Fruit fly (Drosophila melanogaster): ENCODE data around the gene eIF5B.
A peak's percentile ranks its signal among the peaks of the same experiment; 100 is the strongest.

Gene eIF5B

DNA sequence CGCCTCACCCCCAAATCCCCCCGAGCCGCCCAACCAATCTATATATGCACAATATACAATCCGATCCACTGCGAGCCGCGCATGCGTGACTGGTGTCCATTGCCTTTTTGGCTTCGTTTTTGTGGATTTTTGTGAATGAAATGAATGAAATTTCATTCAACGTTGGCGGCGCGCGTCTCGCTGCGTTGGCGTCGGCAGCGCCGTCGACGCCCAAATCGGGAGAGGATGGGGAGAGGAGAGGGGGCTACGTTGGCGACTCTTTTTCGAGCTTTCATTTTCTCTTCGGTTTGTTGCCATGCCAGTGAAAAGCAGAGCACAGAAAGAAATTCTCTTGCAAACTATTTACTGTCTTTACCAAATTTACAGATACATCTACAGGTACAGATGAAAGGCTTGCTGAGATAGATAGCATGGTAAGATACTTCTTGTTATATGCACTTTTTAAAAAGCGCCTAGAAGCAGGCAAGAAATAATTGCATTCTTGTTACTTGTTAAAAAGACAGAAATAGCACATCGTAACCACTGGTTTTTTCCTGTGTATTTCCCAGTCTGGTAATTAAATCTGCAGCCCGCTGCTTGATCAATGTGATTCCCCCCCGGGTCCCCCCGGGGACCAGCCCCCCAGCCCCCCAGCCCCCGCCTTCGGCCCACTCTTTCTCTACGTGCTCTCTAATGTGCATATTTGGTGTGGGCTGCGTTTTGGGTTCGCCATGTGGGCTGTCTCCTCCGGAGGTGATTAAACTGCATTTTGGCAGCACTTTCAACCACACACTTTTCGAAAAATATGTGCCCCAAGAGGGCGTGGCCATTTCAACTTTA is 80.3 kb downstream of the eIF5B start (continued):
- peak; percentile 54 for TF ChIP-seq CG15601 (tag; optimal IDR thresholded peaks at IDR 0.05)
- peak in 1 of 3 experiments; percentile 51 for TF ChIP-seq Stat92E (GFP tag; optimal IDR thresholded peaks at IDR 0.05)
- peak; percentile 20 for TF ChIP-seq Hsf (GFP tag; optimal IDR thresholded peaks at IDR 0.05)
- peak; percentile 19; the same call in 1 of the 2 replicates for TF ChIP-seq sob (GFP tag; IDR thresholded peaks at IDR 0.05)
- TF ChIP-seq CG10366 (GFP tag; IDR thresholded peaks at IDR 0.05), result peak; percentile 22; the same call in 1 of the 2 replicates
- TF ChIP-seq Atf6 (GFP tag; IDR thresholded peaks at IDR 0.05), result 0 out of 2 replicates have a peak, but pooled peaks have one; percentile 17
- TF ChIP-seq CG6813 (GFP tag; optimal IDR thresholded peaks at IDR 0.05), result peak; percentile 11
- no peak for TF ChIP-seq HHEX (GFP tag; optimal IDR thresholded peaks at IDR 0.05)
- peak; percentile 17 for TF ChIP-seq CG8290 (GFP tag; optimal IDR thresholded peaks at IDR 0.05)
- TF ChIP-seq CG8290 (tag; optimal IDR thresholded peaks at IDR 0.05), result peak; percentile 22 to 79
- peak; percentile 65 for TF ChIP-seq CG1529 (GFP tag; optimal IDR thresholded peaks at IDR 0.05)
- 0 out of 2 replicates have a peak, but pooled peaks have one; percentile 32 for TF ChIP-seq ranshi (GFP tag; IDR thresholded peaks at IDR 0.05)
- peak; percentile 22; the same call in 1 of the 2 replicates for TF ChIP-seq stc (GFP tag; IDR thresholded peaks at IDR 0.05)
- peak; percentile 4 for TF ChIP-seq Nf-YB (GFP tag; optimal IDR thresholded peaks at IDR 0.05)
- TF ChIP-seq Asciz (GFP tag; optimal IDR thresholded peaks at IDR 0.05), result peak; percentile 62
- TF ChIP-seq kah (GFP tag; optimal IDR thresholded peaks at IDR 0.05), result peak; percentile 26
- TF ChIP-seq jigr1 (GFP tag; IDR thresholded peaks at IDR 0.05), result no peak
- TF ChIP-seq CG12391 (tag; optimal IDR thresholded peaks at IDR 0.05), result peak; percentile 53
- no peak for TF ChIP-seq sc (optimal IDR thresholded peaks at IDR 0.05)
- peak; percentile 13 for TF ChIP-seq sc (GFP tag; optimal IDR thresholded peaks at IDR 0.05)
- peak; percentile 57; the same call in 2 of the 3 replicates for TF ChIP-seq zfh1 (GFP tag; IDR thresholded peaks at IDR 0.05)
- no peak for TF ChIP-seq CG13894 (tag; optimal IDR thresholded peaks at IDR 0.05)
- peak; percentile 59 for TF ChIP-seq gem (tag; optimal IDR thresholded peaks at IDR 0.05)
- TF ChIP-seq Blimp-1 (GFP tag; optimal IDR thresholded peaks at IDR 0.05), result peak; percentile 86
- TF ChIP-seq CG12769 (tag; optimal IDR thresholded peaks at IDR 0.05), result peak; percentile 19
- peak; percentile 69 for TF ChIP-seq ATbp (GFP tag; optimal IDR thresholded peaks at IDR 0.05)
- peak in 1 of 2 experiments; percentile 41 for TF ChIP-seq Hr78 (GFP tag; optimal IDR thresholded peaks at IDR 0.05)
- peak; percentile 45 for TF ChIP-seq Vsx1 (GFP tag; optimal IDR thresholded peaks at IDR 0.05)
- TF ChIP-seq CG7271 (tag; optimal IDR thresholded peaks at IDR 0.05), result no peak
- peak in 1 of 2 experiments; percentile 63 for TF ChIP-seq Hr51 (GFP tag; optimal IDR thresholded peaks at IDR 0.05)
- TF ChIP-seq hbn (GFP tag; IDR thresholded peaks at IDR 0.05; ENCODE audit: partially characterized antibody), result peak; percentile 23; the same call in 1 of the 2 replicates
- peak; percentile 39 for TF ChIP-seq CG1603 (tag; optimal IDR thresholded peaks at IDR 0.05)
- no peak for TF ChIP-seq grn (GFP tag; optimal IDR thresholded peaks at IDR 0.05)
- TF ChIP-seq so (GFP tag; IDR thresholded peaks at IDR 0.05), result 0 out of 3 replicates have a peak, but pooled peaks have one; percentile 44
- peak; percentile 78 for TF ChIP-seq Med (GFP tag)
- no peak for TF ChIP-seq ham (GFP tag; IDR thresholded peaks at IDR 0.05)
- peak; percentile 69 for TF ChIP-seq CG17361 (GFP tag; IDR thresholded peaks at IDR 0.05)
- 0 out of 3 replicates have a peak, but pooled peaks have one; percentile 30 for TF ChIP-seq CG11695 (GFP tag; IDR thresholded peaks at IDR 0.05)
- TF ChIP-seq D19A (tag; optimal IDR thresholded peaks at IDR 0.05), result peak; percentile 47
- TF ChIP-seq CG32532 (GFP tag; IDR thresholded peaks at IDR 0.05), result no peak
- TF ChIP-seq HLHmδ (GFP tag; optimal IDR thresholded peaks at IDR 0.05), result no peak
- peak; percentile 38 for TF ChIP-seq Abd-B (GFP tag; optimal IDR thresholded peaks at IDR 0.05)
- TF ChIP-seq CG8924 (tag; optimal IDR thresholded peaks at IDR 0.05), result peak; percentile 50
- TF ChIP-seq Optix (GFP tag; IDR thresholded peaks at IDR 0.05), result peak; percentile 52; the same call in 1 of the 3 replicates
- TF ChIP-seq CG14050 (GFP tag; IDR thresholded peaks at IDR 0.05), result peak; percentile 23; the same call in 1 of the 3 replicates
- peak; percentile 43 for TF ChIP-seq tin (GFP tag; optimal IDR thresholded peaks at IDR 0.05)
- peak; percentile 60 for TF ChIP-seq CG9727 (GFP tag; optimal IDR thresholded peaks at IDR 0.05)
